Worm (Caenorhabditis elegans) whole organism, young adult: ENCODE data around the gene mtch-1.

ENCODE experiments used
- B0019.2 ChIP-seq: fragments of 200-800 bp; sonication (Bioruptor generic); conservative IDR thresholded peaks from 2 replicates; pipeline ENCODE4 v1.3.6; 2022; ENCODE audit warnings: missing genetic modification reagents, missing genetic modification characterization, missing compliant biosample characterization
- D2030.7 ChIP-seq: fragments of 200-800 bp; sonication (Bioruptor generic); IDR thresholded peaks from 2 replicates; pipeline ENCODE4 v1.3.6; 2022; ENCODE audit warnings: missing genetic modification reagents, missing genetic modification characterization, missing compliant biosample characterization
- F33H1.4 ChIP-seq: fragments of 200-800 bp; sonication (Bioruptor generic); IDR thresholded peaks from 2 replicates; pipeline ENCODE4 v1.3.6; 2022; ENCODE audit warnings: missing genetic modification reagents, missing genetic modification characterization, missing compliant biosample characterization
- F37B4.10 ChIP-seq: fragments of 200-800 bp; sonication (Bioruptor generic); IDR thresholded peaks from 2 replicates; pipeline ENCODE4 v1.3.6; 2022; ENCODE audit warnings: missing genetic modification characterization, missing compliant biosample characterization
- K11D2.4 ChIP-seq: fragments of 200-800 bp; sonication (Bioruptor generic); IDR thresholded peaks from 2 replicates; pipeline ENCODE4 v1.3.6; 2022; ENCODE audit warnings: missing genetic modification reagents, missing genetic modification characterization, missing compliant biosample characterization
- T07F8.4 ChIP-seq: sonication (generic microtip); optimal IDR thresholded peaks from 2 replicates; lab custom pipeline; 2016; ENCODE audit warnings: mild to moderate bottlenecking, missing genetic modification characterization, moderate library complexity, missing compliant biosample characterization
- Y79H2A.3 ChIP-seq: fragments of 200-800 bp; sonication (Bioruptor generic); conservative IDR thresholded peaks from 2 replicates; pipeline ENCODE4 v1.3.6; 2022; ENCODE audit warnings: missing genetic modification reagents, missing genetic modification characterization, missing compliant biosample characterization
- atf-7 ChIP-seq: sonication (generic microtip); optimal IDR thresholded peaks from 2 replicates; lab custom pipeline; 2017; ENCODE audit warnings: mild to moderate bottlenecking, missing genetic modification characterization, missing compliant biosample characterization
- athp-1 ChIP-seq: sonication (generic microtip); optimal IDR thresholded peaks from 2 replicates; lab custom pipeline; 2017; ENCODE audit warnings: mild to moderate bottlenecking, missing genetic modification characterization, missing compliant biosample characterization
- attf-3 ChIP-seq: fragments of 200-800 bp; sonication (Bioruptor generic); conservative IDR thresholded peaks from 2 replicates; pipeline ENCODE4 v1.3.6; 2022; ENCODE audit warnings: missing genetic modification reagents, missing genetic modification characterization, missing compliant biosample characterization
- cebp-1 ChIP-seq, 2 experiments: fragments of 200-800 bp in 1 of 2; sonication (Bioruptor generic) in 1 of 2; sonication (generic microtip) in 1 of 2; IDR thresholded peaks in 1 of 2; optimal IDR thresholded peaks in 1 of 2; 2 replicates each; pipeline versions ENCODE4 v1.3.6 to Lab custom; 2017 to 2022; ENCODE audit warnings: missing compliant biosample characterization in 2 of 2, missing genetic modification characterization in 2 of 2, mild to moderate bottlenecking in 1 of 2, missing genetic modification reagents in 1 of 2, moderate library complexity in 1 of 2
- ceh-100 ChIP-seq: fragments of 200-800 bp; sonication (Bioruptor generic); IDR thresholded peaks from 2 replicates; pipeline ENCODE4 v1.3.6; 2022; ENCODE audit warnings: missing genetic modification reagents, missing genetic modification characterization, missing compliant biosample characterization
- ceh-40 ChIP-seq: fragments of 200-800 bp; sonication (Bioruptor generic); IDR thresholded peaks from 2 replicates; pipeline ENCODE4 v1.3.6; 2022; ENCODE audit warnings: missing genetic modification characterization, missing compliant biosample characterization
- efl-1 ChIP-seq: fragments of 150-350 bp; optimal IDR thresholded peaks from 2 replicates; lab custom pipeline; 2014; ENCODE audit warnings: missing biosample characterization, missing genetic modification reagents, missing genetic modification characterization
- him-1 ChIP-seq: sonication (generic microtip); optimal IDR thresholded peaks from 2 replicates; lab custom pipeline; 2016; ENCODE audit warnings: missing genotype, missing genetic modification reagents, missing genetic modification characterization, missing compliant biosample characterization
- hlh-12 ChIP-seq: sonication (generic microtip); optimal IDR thresholded peaks from 2 replicates; lab custom pipeline; 2016; ENCODE audit warnings: missing genetic modification characterization, missing compliant biosample characterization
- hmg-1.2 ChIP-seq: fragments of 200-800 bp; sonication (Bioruptor generic); IDR thresholded peaks from 2 replicates; pipeline ENCODE4 v1.3.6; 2022; ENCODE audit warnings: missing genetic modification reagents, missing genetic modification characterization, missing compliant biosample characterization
- hmg-20 ChIP-seq: fragments of 200-800 bp; sonication (Bioruptor generic); IDR thresholded peaks from 2 replicates; pipeline ENCODE4 v1.3.6; 2022; ENCODE audit warnings: missing genetic modification reagents, missing genetic modification characterization, missing compliant biosample characterization
- let-607 ChIP-seq, 2 experiments: fragments of 200-800 bp in 1 of 2; sonication (Bioruptor generic) in 1 of 2; sonication (generic microtip) in 1 of 2; optimal IDR thresholded peaks; 2 replicates each; lab custom pipeline; 2016 to 2018; ENCODE audit warnings: mild to moderate bottlenecking in 2 of 2, missing compliant biosample characterization in 2 of 2, missing genetic modification characterization in 2 of 2, moderate library complexity in 2 of 2, missing genotype in 1 of 2
- lsl-1 ChIP-seq: fragments of 200-800 bp; sonication (Bioruptor generic); optimal IDR thresholded peaks from 2 replicates; lab custom pipeline; 2018; ENCODE audit warnings: mild to moderate bottlenecking, missing genetic modification characterization, moderate library complexity, missing compliant biosample characterization
- madf-6 ChIP-seq: fragments of 200-800 bp; sonication (Bioruptor generic); IDR thresholded peaks from 2 replicates; pipeline ENCODE4 v1.3.6; 2022; ENCODE audit warnings: missing genetic modification reagents, missing genetic modification characterization, missing compliant biosample characterization
- mel-28 ChIP-seq: sonication (generic microtip); optimal IDR thresholded peaks from 2 replicates; lab custom pipeline; 2016; ENCODE audit warnings: borderline replicate concordance, mild to moderate bottlenecking, missing genetic modification characterization, missing compliant biosample characterization
- mes-4 ChIP-seq: sonication (generic microtip); optimal IDR thresholded peaks from 2 replicates; lab custom pipeline; 2016; ENCODE audit warnings: missing genotype, missing genetic modification characterization, missing compliant biosample characterization
- nhr-27 ChIP-seq: fragments of 200-800 bp; sonication (Bioruptor generic); optimal IDR thresholded peaks from 2 replicates; lab custom pipeline; 2018; ENCODE audit warnings: mild to moderate bottlenecking, missing genetic modification characterization, moderate library complexity, missing compliant biosample characterization
- nhr-80 ChIP-seq: sonication (generic microtip); optimal IDR thresholded peaks from 2 replicates; lab custom pipeline; 2016; ENCODE audit warnings: missing genetic modification characterization, missing compliant biosample characterization
- pbrm-1 ChIP-seq: fragments of 200-800 bp; sonication (Bioruptor generic); IDR thresholded peaks from 2 replicates; pipeline ENCODE4 v1.3.6; 2022; ENCODE audit warnings: missing genetic modification reagents, missing genetic modification characterization, missing compliant biosample characterization
- sea-2 ChIP-seq: fragments of 200-800 bp; sonication (Bioruptor generic); IDR thresholded peaks from 2 replicates; pipeline ENCODE4 v1.3.6; 2022; ENCODE audit warnings: missing genetic modification characterization, missing compliant biosample characterization
- snpc-1.3 ChIP-seq: sonication (generic microtip); optimal IDR thresholded peaks from 2 replicates; lab custom pipeline; 2017; ENCODE audit warnings: missing genetic modification characterization, mild to moderate bottlenecking, missing compliant biosample characterization, antibody characterized with exemption, moderate library complexity, missing genotype, missing genetic modification reagents; ENCODE audit not compliant: insufficient read depth
- snpc-4 ChIP-seq, 5 experiments: fragments of 150-350 bp in 1 of 5; sonication (generic microtip) in 4 of 5; optimal IDR thresholded peaks; 2 replicates each; lab custom pipeline; 2014 to 2018; ENCODE audit warnings: missing genetic modification characterization in 5 of 5, missing biosample characterization in 3 of 5, antibody characterized with exemption in 2 of 5, mild to moderate bottlenecking in 2 of 5, missing compliant biosample characterization in 2 of 5, missing genotype in 2 of 5, moderate library complexity in 2 of 5, missing genetic modification reagents in 1 of 5
- tbp1 ChIP-seq: fragments of 200-800 bp; sonication (Bioruptor generic); optimal IDR thresholded peaks from 2 replicates; lab custom pipeline; 2018; ENCODE audit warnings: mild to moderate bottlenecking, missing genetic modification characterization, missing compliant biosample characterization
- unc-130 ChIP-seq: sonication (generic microtip); optimal IDR thresholded peaks from 2 replicates; lab custom pipeline; 2016; ENCODE audit warnings: missing genetic modification reagents, missing genetic modification characterization, missing compliant biosample characterization
- xnd-1 ChIP-seq: sonication (generic microtip); optimal IDR thresholded peaks from 2 replicates; lab custom pipeline; 2016; ENCODE audit warnings: missing genotype, missing genetic modification reagents, missing genetic modification characterization, missing compliant biosample characterization
- ztf-22 ChIP-seq: fragments of 200-800 bp; sonication (Bioruptor generic); optimal IDR thresholded peaks from 2 replicates; lab custom pipeline; 2018; ENCODE audit warnings: mild to moderate bottlenecking, missing genetic modification characterization, moderate library complexity, missing compliant biosample characterization
- ztf-25 ChIP-seq: fragments of 200-800 bp; sonication (Bioruptor generic); IDR thresholded peaks from 2 replicates; pipeline ENCODE4 v1.3.6; 2022; ENCODE audit warnings: missing genetic modification reagents, missing genetic modification characterization, missing compliant biosample characterization
- ztf-28 ChIP-seq: fragments of 200-800 bp; sonication (Bioruptor generic); IDR thresholded peaks from 2 replicates; pipeline ENCODE4 v1.3.6; 2022; ENCODE audit warnings: missing genetic modification reagents, missing genetic modification characterization, missing compliant biosample characterization
- ztf-3 ChIP-seq: fragments of 200-800 bp; sonication (Bioruptor generic); optimal IDR thresholded peaks from 2 replicates; lab custom pipeline; 2018; ENCODE audit warnings: mild to moderate bottlenecking, missing genetic modification characterization, missing compliant biosample characterization

The mtch-1 gene

DNA sequence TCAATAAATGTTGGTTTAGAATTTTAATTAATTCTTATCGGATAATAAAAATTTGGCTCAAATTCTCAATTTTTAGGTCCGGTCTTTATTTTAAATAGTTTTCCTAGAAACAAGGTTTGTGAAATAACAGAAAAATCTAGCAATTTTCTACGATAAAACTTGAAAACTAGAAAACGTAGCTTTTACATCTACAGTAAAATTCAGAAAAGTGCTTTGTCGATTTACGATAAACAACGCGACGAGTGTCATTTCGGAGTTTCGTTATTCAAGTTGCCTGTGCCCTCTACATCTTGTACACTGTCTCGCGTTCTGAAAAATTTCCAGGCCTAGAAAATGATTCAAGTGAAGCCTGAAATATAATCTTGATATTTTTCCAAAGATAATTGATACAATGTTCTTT, 17.2 kb downstream of the mtch-1 start (continued):
- TF ChIP-seq snpc-1.3 (tag; lab: Kevin White, UChicago) (no peak), nhr-80 (tag; lab: Kevin White, UChicago) (no peak), B0019.2 (GFP tag; lab: Robert Waterston, UW) (peak; percentile 32; the same call in 1 of the 2 replicates), ceh-40 (GFP tag; lab: Robert Waterston, UW) (no peak), madf-6 (peak; percentile 93), F33H1.4 (GFP tag; lab: Robert Waterston, UW) (no peak; the same call in 1 of the 2 replicates), efl-1 (GFP tag; lab: Kevin White, UChicago) (peak; percentile 17), tbp1 (no peak), F37B4.10 (GFP tag; lab: Robert Waterston, UW) (no peak), atf-7 (no peak), hmg-1.2 (GFP tag; lab: Robert Waterston, UW) (peak; percentile 92), ztf-3 (GFP tag; lab: Kevin White, UChicago) (no peak), attf-3 (GFP tag; lab: Robert Waterston, UW) (peak; percentile 94), pbrm-1 (GFP tag; lab: Robert Waterston, UW) (no peak), ceh-100 (GFP tag; lab: Robert Waterston, UW) (no peak), K11D2.4 (GFP tag; lab: Robert Waterston, UW) (no peak), ztf-28 (GFP tag; lab: Robert Waterston, UW) (no peak), T07F8.4 (tag; lab: Kevin White, UChicago) (no peak), lsl-1 (GFP tag; lab: Kevin White, UChicago) (peak; percentile 12), ztf-22 (GFP tag; lab: Kevin White, UChicago) (no peak), mel-28 (tag; lab: Kevin White, UChicago) (no peak), ztf-25 (GFP tag; lab: Robert Waterston, UW) (no peak), let-607 (tag; optimal IDR thresholded peaks at IDR 0.05; lab: Kevin White, UChicago) (no peak), xnd-1 (tag; lab: Kevin White, UChicago) (peak; percentile 69), snpc-4 (GFP tag; optimal IDR thresholded peaks at IDR 0.05; lab: Kevin White, UChicago) (no peak), snpc-4 (tag; optimal IDR thresholded peaks at IDR 0.05; lab: Kevin White, UChicago) (peak in 1 of 4 experiments; percentile 21), mes-4 (tag; lab: Kevin White, UChicago) (no peak), him-1 (tag; lab: Kevin White, UChicago) (peak; percentile 42), unc-130 (no peak), D2030.7 (GFP tag; lab: Robert Waterston, UW) (no peak), hlh-12 (tag; lab: Kevin White, UChicago) (no peak), nhr-27 (tag; lab: Kevin White, UChicago) (no peak), hmg-20 (GFP tag; lab: Robert Waterston, UW) (no peak)

DNA sequence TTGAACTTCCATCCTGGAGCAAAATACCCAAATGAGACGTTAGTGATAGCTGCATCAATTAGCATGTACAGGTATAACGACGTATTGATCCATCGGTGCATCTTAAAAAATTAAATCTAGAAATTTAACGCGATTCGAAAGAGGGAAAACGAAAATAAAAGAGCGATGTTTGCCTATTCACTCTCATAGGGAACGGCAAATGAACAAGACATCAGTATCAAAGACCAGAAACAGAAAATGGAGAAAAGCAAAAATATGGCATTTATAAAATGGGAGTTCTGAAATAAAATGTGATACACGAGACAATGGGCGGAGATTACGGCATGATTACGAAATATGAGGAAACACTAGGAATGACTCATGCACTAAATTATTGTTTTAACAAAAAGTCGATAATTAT, 17.6 kb downstream of the mtch-1 start, which contains the start of gene haf-2:
Gene haf-2 (minus strand): TSS at position 101 of the 400 bp plus-strand sequence.
- TF ChIP-seq cebp-1 (GFP tag; IDR thresholded peaks at IDR 0.05; lab: Robert Waterston, UW) (no peak), cebp-1 (tag; optimal IDR thresholded peaks at IDR 0.05; lab: Kevin White, UChicago) (peak; percentile 87), Y79H2A.3 (GFP tag; lab: Robert Waterston, UW) (no peak), F37B4.10 (GFP tag; lab: Robert Waterston, UW) (no peak), sea-2 (no peak), athp-1 (no peak)
